Fruit fly (Drosophila melanogaster) whole organism, wandering third instar larva: Measurements from ENCODE around the gene Acat1.

ENCODE experiments used
- br ChIP-seq: fragments of 200-800 bp; sonication (Bioruptor generic); optimal IDR thresholded peaks from 2 replicates; lab custom pipeline; 2016; ENCODE audit warnings: missing biosample characterization, missing genetic modification characterization
- usp ChIP-seq: fragments of >200 bp; optimal IDR thresholded peaks from 2 replicates; lab custom pipeline; 2017; ENCODE audit warnings: missing biosample characterization, missing genetic modification characterization

dm6 chrX:7923063-7923462 lies 34.5 kb upstream of the Acat1 start:
- TF ChIP-seq usp (no peak), br (GFP tag; lab: Kevin White, UChicago) (no peak)
